Fruit fly (Drosophila melanogaster): ENCODE results near the gene CG4995.
A peak's percentile ranks its signal among the peaks of the same experiment; 100 is the strongest.

CG4995 gene

dm6 chr2L:10311822-10312221, 10.5 kb upstream of the CG4995 start:
- TF ChIP-seq OdsH (GFP tag; optimal IDR thresholded peaks at IDR 0.05): no peak
- peak; percentile 69 for TF ChIP-seq fkh (GFP tag; optimal IDR thresholded peaks at IDR 0.05)
- no peak for TF ChIP-seq CG4318 (GFP tag; optimal IDR thresholded peaks at IDR 0.05)

- TF ChIP-seq Sox14 (GFP tag; optimal IDR thresholded peaks at IDR 0.05) (peak; percentile 21), CG11902 (GFP tag; optimal IDR thresholded peaks at IDR 0.05) (no peak), esn (GFP tag; optimal IDR thresholded peaks at IDR 0.05) (peak; percentile 6), CG8632 (GFP tag; optimal IDR thresholded peaks at IDR 0.05) (no peak), Hr39 (GFP tag; optimal IDR thresholded peaks at IDR 0.05) (no peak), CG3032 (tag; optimal IDR thresholded peaks at IDR 0.05) (peak; percentile 34), CG15336 (GFP tag; IDR thresholded peaks at IDR 0.05) (no peak), ss (GFP tag; optimal IDR thresholded peaks at IDR 0.05) (no peak), spab (GFP tag; optimal IDR thresholded peaks at IDR 0.05) (no peak), Sox102F (GFP tag; optimal IDR thresholded peaks at IDR 0.05) (no peak), Hr38 (GFP tag; optimal IDR thresholded peaks at IDR 0.05) (no peak), Met (GFP tag; optimal IDR thresholded peaks at IDR 0.05) (no peak), Eip75B (GFP tag; optimal IDR thresholded peaks at IDR 0.05) (no peak), CG32006 (GFP tag; optimal IDR thresholded peaks at IDR 0.05) (no peak), Ets21C (GFP tag; optimal IDR thresholded peaks at IDR 0.05) (no peak), CG4318 (GFP tag; optimal IDR thresholded peaks at IDR 0.05) (no peak), topi (GFP tag; optimal IDR thresholded peaks at IDR 0.05) (peak; percentile 26), CG11294 (GFP tag; IDR thresholded peaks at IDR 0.05) (no peak), Gug (GFP tag; IDR thresholded peaks at IDR 0.05) (no peak), CG34406 (GFP tag; optimal IDR thresholded peaks at IDR 0.05) (no peak), fkh (GFP tag; optimal IDR thresholded peaks at IDR 0.05) (peak; percentile 25), CG3919 (GFP tag; optimal IDR thresholded peaks at IDR 0.05) (no peak), cyc (GFP tag; optimal IDR thresholded peaks at IDR 0.05) (peak; percentile 22), CG7368 (GFP tag; optimal IDR thresholded peaks at IDR 0.05) (no peak)
Observed at dm6 chr2L:10314327-10315210, 7.7 kb upstream of the CG4995 start, which contains the start of the genes Usp14 and CG4972. Gene Usp14 (minus strand): TSS chr2L:10314396. Gene CG4972 (plus strand): TSS chr2L:10314792.

- TF ChIP-seq Hr39 (GFP tag; optimal IDR thresholded peaks at IDR 0.05) (no peak), CG11294 (GFP tag; IDR thresholded peaks at IDR 0.05) (no peak), CG11902 (GFP tag; optimal IDR thresholded peaks at IDR 0.05) (no peak), Eip75B (GFP tag; optimal IDR thresholded peaks at IDR 0.05) (no peak), CG32006 (GFP tag; optimal IDR thresholded peaks at IDR 0.05) (no peak), CG6854 (GFP tag; optimal IDR thresholded peaks at IDR 0.05) (no peak), Eip78C (GFP tag) (no peak), CG8319 (GFP tag; optimal IDR thresholded peaks at IDR 0.05) (no peak)
Observed at dm6 chr2L:10315888-10316287, 6.4 kb upstream of the CG4995 start.

dm6 chr2L:10320174-10320775, 2.0 kb upstream of the CG4995 start:
- TF ChIP-seq vri (GFP tag; optimal IDR thresholded peaks at IDR 0.05): peak; percentile 94
- TF ChIP-seq net (GFP tag; optimal IDR thresholded peaks at IDR 0.05): no peak
- peak; percentile 27 for TF ChIP-seq Eip93F (GFP tag; optimal IDR thresholded peaks at IDR 0.05)
- TF ChIP-seq Sox102F (GFP tag; optimal IDR thresholded peaks at IDR 0.05): no peak
- TF ChIP-seq CG6163 (GFP tag; IDR thresholded peaks at IDR 0.05): no peak
- TF ChIP-seq CG6792 (GFP tag; optimal IDR thresholded peaks at IDR 0.05): no peak
- TF ChIP-seq CG9139 (GFP tag; optimal IDR thresholded peaks at IDR 0.05): no peak
- TF ChIP-seq CG11902 (GFP tag; optimal IDR thresholded peaks at IDR 0.05): no peak
- no peak for TF ChIP-seq Sox15 (GFP tag; optimal IDR thresholded peaks at IDR 0.05)

Data from whole organism, prepupa.